Fruit fly (Drosophila melanogaster) whole organism, pupa: ENCODE measurements around the gene CG5787.

Experiments used
- CG10348 ChIP-seq: fragments of 200-800 bp; sonication (Bioruptor generic); IDR thresholded peaks from 2 replicates; pipeline ENCODE4 v1.3.6; 2022; ENCODE audit warnings: missing biosample characterization, missing genetic modification characterization
- CG12605 ChIP-seq: fragments of 200-800 bp; sonication (Bioruptor generic); IDR thresholded peaks from 2 replicates; pipeline ENCODE4 v1.3.6; 2022; ENCODE audit warnings: missing biosample characterization, missing genetic modification characterization
- CG13204 ChIP-seq: fragments of 200-800 bp; sonication (Bioruptor generic); optimal IDR thresholded peaks from 2 replicates; lab custom pipeline; 2018; ENCODE audit warnings: missing biosample characterization, mild to moderate bottlenecking, missing genetic modification characterization, moderate library complexity
- CG14655 ChIP-seq: fragments of 200-800 bp; sonication (Bioruptor generic); optimal IDR thresholded peaks from 3 replicates; lab custom pipeline; 2017; ENCODE audit warnings: mild to moderate bottlenecking, missing biosample characterization, missing genetic modification reagents, missing genetic modification characterization
- CG17806 ChIP-seq: fragments of 200-800 bp; sonication (Bioruptor generic); optimal IDR thresholded peaks from 2 replicates; lab custom pipeline; 2018; ENCODE audit warnings: missing biosample characterization, mild to moderate bottlenecking, missing genetic modification characterization, moderate library complexity
- CG34367 ChIP-seq: fragments of 200-800 bp; sonication (Bioruptor generic); optimal IDR thresholded peaks from 2 replicates; lab custom pipeline; 2018; ENCODE audit warnings: missing biosample characterization, mild to moderate bottlenecking, missing genetic modification characterization
- CG4496 ChIP-seq: fragments of 200-800 bp; sonication (Bioruptor generic); IDR thresholded peaks from 3 replicates; pipeline ENCODE4 v1.3.6; 2022; ENCODE audit warnings: missing biosample characterization, missing genetic modification characterization
- CG8159 ChIP-seq: fragments of 200-800 bp; sonication (Bioruptor generic); optimal IDR thresholded peaks from 3 replicates; lab custom pipeline; 2018; ENCODE audit warnings: missing biosample characterization, mild to moderate bottlenecking, missing genetic modification characterization, moderate library complexity
- CG8301 ChIP-seq: fragments of 200-800 bp; sonication (Bioruptor generic); optimal IDR thresholded peaks from 2 replicates; lab custom pipeline; 2018; ENCODE audit warnings: missing biosample characterization, mild to moderate bottlenecking, missing genetic modification characterization
- D1 ChIP-seq: fragments of 200-800 bp; sonication (Bioruptor generic); optimal IDR thresholded peaks from 2 replicates; lab custom pipeline; 2018; ENCODE audit warnings: missing biosample characterization, mild to moderate bottlenecking, missing genetic modification characterization, moderate library complexity
- EcR ChIP-seq: fragments of 200-800 bp; sonication (Bioruptor generic); optimal IDR thresholded peaks from 3 replicates; lab custom pipeline; 2019; ENCODE audit warnings: missing biosample characterization, missing genetic modification characterization, mild to moderate bottlenecking, moderate library complexity, missing genetic modification reagents
- Pif1B ChIP-seq: fragments of 200-800 bp; sonication (Bioruptor generic); optimal IDR thresholded peaks from 3 replicates; lab custom pipeline; 2016; ENCODE audit warnings: missing biosample characterization, missing genetic modification characterization
- Snoo ChIP-seq: fragments of 200-800 bp; sonication (Bioruptor generic); optimal IDR thresholded peaks from 3 replicates; lab custom pipeline; 2017; ENCODE audit warnings: missing biosample characterization, mild to moderate bottlenecking, missing genetic modification characterization, inconsistent platforms
- gl ChIP-seq: fragments of 200-800 bp; sonication (Bioruptor generic); optimal IDR thresholded peaks from 2 replicates; lab custom pipeline; 2018; ENCODE audit warnings: missing biosample characterization, mild to moderate bottlenecking, missing genetic modification characterization

dm6 chr2L:12697223-12697622 is 15.5 kb downstream of the CG5787 start, which contains the start of gene CG5781:
- TF ChIP-seq EcR (GFP tag; lab: Kevin White, UChicago) (no peak), D1 (no peak), CG8159 (no peak), CG12605 (GFP tag; lab: Robert Waterston, UW) (no peak), gl (no peak), CG10348 (no peak), Snoo (tag; lab: Kevin White, UChicago) (no peak), CG14655 (GFP tag; lab: Kevin White, UChicago) (no peak), CG17806 (tag; lab: Kevin White, UChicago) (no peak), CG8301 (tag; lab: Kevin White, UChicago) (no peak), CG4496 (GFP tag; lab: Robert Waterston, UW) (no peak), CG13204 (no peak), CG34367 (tag; lab: Kevin White, UChicago) (no peak), Pif1B (GFP tag; lab: Kevin White, UChicago) (no peak)
